Worm (Caenorhabditis elegans) whole organism, young adult: ENCODE results near the gene sre-53.

Experiments
- T26A5.8 ChIP-seq: sonication (generic microtip); optimal IDR thresholded peaks from 2 replicates; lab custom pipeline; 2016; ENCODE audit warnings: missing genetic modification characterization, missing compliant biosample characterization
- attf-6 ChIP-seq: fragments of 200-800 bp; sonication (Bioruptor generic); IDR thresholded peaks from 2 replicates; pipeline ENCODE4 v1.3.6; 2022; ENCODE audit warnings: missing genetic modification reagents, missing genetic modification characterization, missing compliant biosample characterization
- let-526 ChIP-seq: fragments of 200-800 bp; sonication (Bioruptor generic); IDR thresholded peaks from 2 replicates; pipeline ENCODE4 v1.3.6; 2022; ENCODE audit warnings: missing genetic modification reagents, missing genetic modification characterization, missing compliant biosample characterization
- let-607 ChIP-seq, 2 experiments: fragments of 200-800 bp in 1 of 2; sonication (Bioruptor generic) in 1 of 2; sonication (generic microtip) in 1 of 2; optimal IDR thresholded peaks; 2 replicates each; lab custom pipeline; 2016 to 2018; ENCODE audit warnings: mild to moderate bottlenecking in 2 of 2, missing compliant biosample characterization in 2 of 2, missing genetic modification characterization in 2 of 2, moderate library complexity in 2 of 2, missing genotype in 1 of 2
- nhr-90 ChIP-seq: sonication (generic microtip); optimal IDR thresholded peaks from 2 replicates; lab custom pipeline; 2016; ENCODE audit warnings: missing genotype, mild to moderate bottlenecking, missing genetic modification characterization, missing compliant biosample characterization
- pbrm-1 ChIP-seq: fragments of 200-800 bp; sonication (Bioruptor generic); IDR thresholded peaks from 2 replicates; pipeline ENCODE4 v1.3.6; 2022; ENCODE audit warnings: missing genetic modification reagents, missing genetic modification characterization, missing compliant biosample characterization
- tbp1 ChIP-seq: fragments of 200-800 bp; sonication (Bioruptor generic); optimal IDR thresholded peaks from 2 replicates; lab custom pipeline; 2018; ENCODE audit warnings: mild to moderate bottlenecking, missing genetic modification characterization, missing compliant biosample characterization
- zim-3 ChIP-seq: sonication (generic microtip); optimal IDR thresholded peaks from 2 replicates; lab custom pipeline; 2017; ENCODE audit warnings: mild to moderate bottlenecking, missing genetic modification characterization, moderate library complexity, missing compliant biosample characterization

DNA sequence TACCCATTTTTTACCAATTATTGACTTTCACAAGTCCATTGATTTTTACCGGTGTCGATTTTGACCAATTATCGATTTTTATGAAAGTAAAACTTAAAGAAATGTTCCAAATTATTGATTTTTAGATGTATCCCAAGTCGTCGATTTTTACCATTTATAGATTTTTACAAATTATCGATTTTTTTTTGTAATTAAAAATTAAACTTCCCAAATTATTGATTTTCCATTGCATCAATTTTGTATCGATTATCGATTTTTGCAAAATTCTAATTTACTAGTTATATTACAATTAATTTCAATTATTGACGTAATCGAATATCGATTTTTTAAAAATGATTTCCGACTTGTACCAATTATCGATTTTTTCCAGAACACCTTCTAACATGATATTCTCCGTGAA is 20.1 kb downstream of the sre-53 start, which contains the start of gene sre-50:
- TF ChIP-seq nhr-90 (tag; lab: Kevin White, UChicago) (no peak), pbrm-1 (GFP tag; lab: Robert Waterston, UW) (no peak), let-526 (GFP tag; lab: Robert Waterston, UW) (no peak), tbp1 (GFP tag; lab: Kevin White, UChicago) (no peak), let-607 (tag; optimal IDR thresholded peaks at IDR 0.05; lab: Kevin White, UChicago) (no peak), T26A5.8 (tag; lab: Kevin White, UChicago) (no peak), attf-6 (GFP tag; lab: Robert Waterston, UW) (no peak), zim-3 (no peak)
